Worm (Caenorhabditis elegans) whole organism, L2 larva: ENCODE data around the gene asna-1.

Experiments
- C34F6.9 ChIP-seq: fragments of 150-350 bp; optimal IDR thresholded peaks from 2 replicates; lab custom pipeline; 2014; ENCODE audit warnings: missing biosample characterization, missing genetic modification characterization
- F13H6.1 ChIP-seq: sonication (generic microtip); optimal IDR thresholded peaks from 2 replicates; lab custom pipeline; 2016; ENCODE audit warnings: missing genetic modification characterization, missing compliant biosample characterization
- R02D3.7 ChIP-seq: fragments of 150-350 bp; optimal IDR thresholded peaks from 2 replicates; lab custom pipeline; 2014; ENCODE audit warnings: missing biosample characterization, missing genetic modification characterization
- Y55F3AM.14 ChIP-seq: fragments of 200-800 bp; sonication (Bioruptor generic); optimal IDR thresholded peaks from 2 replicates; lab custom pipeline; 2018; ENCODE audit warnings: mild to moderate bottlenecking, missing genetic modification characterization, missing compliant biosample characterization
- ZK546.5 ChIP-seq: sonication (generic microtip); optimal IDR thresholded peaks from 2 replicates; lab custom pipeline; 2017; ENCODE audit warnings: missing biosample characterization, missing genetic modification characterization
- alr-1 ChIP-seq: fragments of 150-350 bp; optimal IDR thresholded peaks from 2 replicates; lab custom pipeline; 2014; ENCODE audit warnings: missing biosample characterization, missing genetic modification characterization
- aly-2 ChIP-seq: fragments of 150-350 bp; optimal IDR thresholded peaks from 2 replicates; lab custom pipeline; 2014; ENCODE audit warnings: missing biosample characterization, missing genetic modification characterization
- ama-1 ChIP-seq: fragments of 150-350 bp; optimal IDR thresholded peaks from 2 replicates; lab custom pipeline; 2018; ENCODE audit warnings: inconsistent platforms
- blmp-1 ChIP-seq: sonication (generic microtip); optimal IDR thresholded peaks from 2 replicates; lab custom pipeline; 2017; ENCODE audit warnings: missing genetic modification characterization, mild to moderate bottlenecking, missing compliant biosample characterization, antibody characterized with exemption, moderate library complexity; ENCODE audit not compliant: insufficient read depth
- ceh-16 ChIP-seq: fragments of 150-350 bp; optimal IDR thresholded peaks from 2 replicates; lab custom pipeline; 2014; ENCODE audit warnings: missing biosample characterization, missing genetic modification characterization
- ceh-82 ChIP-seq: fragments of 150-350 bp; optimal IDR thresholded peaks from 2 replicates; lab custom pipeline; 2014; ENCODE audit warnings: missing biosample characterization, missing genetic modification characterization
- crh-2 ChIP-seq: sonication (generic microtip); optimal IDR thresholded peaks from 2 replicates; lab custom pipeline; 2017; ENCODE audit warnings: missing biosample characterization, missing genetic modification characterization
- dmd-4 ChIP-seq: sonication (generic microtip); optimal IDR thresholded peaks from 2 replicates; lab custom pipeline; 2017; ENCODE audit warnings: missing biosample characterization, missing genetic modification characterization
- egl-27 ChIP-seq: sonication (generic microtip); optimal IDR thresholded peaks from 3 replicates; lab custom pipeline; 2017; ENCODE audit warnings: missing biosample characterization, missing genetic modification reagents, missing genetic modification characterization
- elt-1 ChIP-seq: fragments of 150-350 bp; optimal IDR thresholded peaks from 2 replicates; lab custom pipeline; 2014; ENCODE audit warnings: missing biosample characterization, missing genetic modification characterization
- elt-3 ChIP-seq: sonication (generic microtip); optimal IDR thresholded peaks from 2 replicates; lab custom pipeline; 2017; ENCODE audit warnings: missing biosample characterization, missing genetic modification characterization
- fos-1 ChIP-seq: fragments of 150-350 bp; optimal IDR thresholded peaks from 2 replicates; lab custom pipeline; 2014; ENCODE audit warnings: missing biosample characterization, missing genetic modification characterization
- gmeb-1 ChIP-seq: fragments of 150-350 bp; optimal IDR thresholded peaks from 2 replicates; lab custom pipeline; 2014; ENCODE audit warnings: missing biosample characterization, missing genetic modification characterization
- lin-11 ChIP-seq: fragments of 150-350 bp; sonication (generic microtip); optimal IDR thresholded peaks from 2 replicates; lab custom pipeline; 2014; ENCODE audit warnings: missing biosample characterization, missing genetic modification characterization, inconsistent platforms, mixed read lengths
- lin-13 ChIP-seq: fragments of 150-350 bp; optimal IDR thresholded peaks from 2 replicates; lab custom pipeline; 2014; ENCODE audit warnings: missing biosample characterization, missing genetic modification reagents, missing genetic modification characterization
- lin-39 ChIP-seq: fragments of 150-350 bp; optimal IDR thresholded peaks from 2 replicates; lab custom pipeline; 2014; ENCODE audit warnings: missing biosample characterization, missing genetic modification reagents, missing genetic modification characterization
- lsy-2 ChIP-seq, 2 experiments: fragments of 150-350 bp in 1 of 2; sonication (generic microtip) in 1 of 2; optimal IDR thresholded peaks; 2 replicates each; lab custom pipeline; 2014 to 2017; ENCODE audit warnings: missing biosample characterization in 2 of 2, missing genetic modification characterization in 2 of 2
- mab-5 ChIP-seq: fragments of 150-350 bp; optimal IDR thresholded peaks from 2 replicates; lab custom pipeline; 2014; ENCODE audit warnings: missing biosample characterization, missing genetic modification characterization
- mbf-1 ChIP-seq: sonication (generic microtip); optimal IDR thresholded peaks from 2 replicates; lab custom pipeline; 2017; ENCODE audit warnings: missing biosample characterization, missing genetic modification characterization
- mdl-1 ChIP-seq, 2 experiments: fragments of 150-350 bp in 1 of 2; sonication (generic microtip) in 1 of 2; optimal IDR thresholded peaks; 2 replicates each; lab custom pipeline; 2017; ENCODE audit warnings: missing biosample characterization in 2 of 2, missing genetic modification characterization in 2 of 2
- nhr-10 ChIP-seq: sonication (generic microtip); optimal IDR thresholded peaks from 2 replicates; lab custom pipeline; 2017; ENCODE audit warnings: missing biosample characterization, missing genetic modification characterization
- nhr-11 ChIP-seq: fragments of 150-350 bp; optimal IDR thresholded peaks from 2 replicates; lab custom pipeline; 2014; ENCODE audit warnings: missing biosample characterization, missing genetic modification characterization
- nhr-12 ChIP-seq: fragments of 150-350 bp; optimal IDR thresholded peaks from 2 replicates; lab custom pipeline; 2014; ENCODE audit warnings: missing biosample characterization, missing genetic modification characterization
- nhr-129 ChIP-seq: fragments of 150-350 bp; optimal IDR thresholded peaks from 2 replicates; lab custom pipeline; 2014; ENCODE audit warnings: missing biosample characterization, missing genetic modification characterization
- nhr-21 ChIP-seq: fragments of 150-350 bp; optimal IDR thresholded peaks from 2 replicates; lab custom pipeline; 2014; ENCODE audit warnings: missing biosample characterization, missing genetic modification characterization
- nhr-23 ChIP-seq: fragments of 150-350 bp; optimal IDR thresholded peaks from 2 replicates; lab custom pipeline; 2014; ENCODE audit warnings: missing biosample characterization, missing genetic modification reagents, missing genetic modification characterization
- nhr-237 ChIP-seq: fragments of 150-350 bp; optimal IDR thresholded peaks from 2 replicates; lab custom pipeline; 2014; ENCODE audit warnings: missing biosample characterization, missing genetic modification characterization
- nhr-25 ChIP-seq: fragments of 150-350 bp; sonication (generic microtip); optimal IDR thresholded peaks from 3 replicates; lab custom pipeline; 2014; ENCODE audit warnings: missing biosample characterization, missing genetic modification characterization
- nhr-6 ChIP-seq: fragments of 150-350 bp; optimal IDR thresholded peaks from 2 replicates; lab custom pipeline; 2014; ENCODE audit warnings: missing biosample characterization, missing genetic modification characterization
- nhr-77 ChIP-seq: fragments of 150-350 bp; optimal IDR thresholded peaks from 2 replicates; lab custom pipeline; 2014; ENCODE audit warnings: missing biosample characterization, missing genetic modification characterization
- peb-1 ChIP-seq: fragments of 150-350 bp; optimal IDR thresholded peaks from 2 replicates; lab custom pipeline; 2014; ENCODE audit warnings: missing biosample characterization, missing genetic modification characterization
- sem-4 ChIP-seq: fragments of 150-350 bp; optimal IDR thresholded peaks from 2 replicates; lab custom pipeline; 2014; ENCODE audit warnings: missing biosample characterization, missing genetic modification reagents, missing genetic modification characterization
- skn-1 ChIP-seq: sonication (generic microtip); optimal IDR thresholded peaks from 2 replicates; lab custom pipeline; 2017; ENCODE audit warnings: missing biosample characterization, missing genetic modification characterization
- sma-3 ChIP-seq: sonication (generic microtip); optimal IDR thresholded peaks from 2 replicates; lab custom pipeline; 2016; ENCODE audit warnings: missing genetic modification reagents, missing genetic modification characterization, missing compliant biosample characterization
- sma-9 ChIP-seq, 2 experiments: fragments of 150-350 bp in 1 of 2; sonication (generic microtip) in 1 of 2; optimal IDR thresholded peaks; 2 replicates each; lab custom pipeline; 2014 to 2016; ENCODE audit warnings: missing genetic modification characterization in 2 of 2, mild to moderate bottlenecking in 1 of 2, missing biosample characterization in 1 of 2, missing compliant biosample characterization in 1 of 2, missing genetic modification reagents in 1 of 2, moderate library complexity in 1 of 2
- snpc-4 ChIP-seq: fragments of 150-350 bp; optimal IDR thresholded peaks from 2 replicates; lab custom pipeline; 2014; ENCODE audit warnings: missing biosample characterization, missing genetic modification characterization
- unc-39 ChIP-seq: fragments of 150-350 bp; optimal IDR thresholded peaks from 2 replicates; lab custom pipeline; 2014; ENCODE audit warnings: missing biosample characterization, missing genetic modification characterization
- unc-55 ChIP-seq: fragments of 150-350 bp; sonication (generic microtip); optimal IDR thresholded peaks from 3 replicates; lab custom pipeline; 2014; ENCODE audit warnings: missing biosample characterization, missing genetic modification reagents, missing genetic modification characterization
- unc-62 ChIP-seq: fragments of 150-350 bp; optimal IDR thresholded peaks from 2 replicates; lab custom pipeline; 2014; ENCODE audit warnings: missing biosample characterization, missing genetic modification reagents, missing genetic modification characterization
- zag-1 ChIP-seq: fragments of 150-350 bp; optimal IDR thresholded peaks from 2 replicates; lab custom pipeline; 2014; ENCODE audit warnings: missing biosample characterization, missing genetic modification characterization
- ztf-1 ChIP-seq: fragments of 200-800 bp; sonication (Bioruptor generic); conservative IDR thresholded peaks from 2 replicates; pipeline ENCODE4 v1.3.6; 2022; ENCODE audit warnings: missing genetic modification characterization, missing compliant biosample characterization
- ztf-11 ChIP-seq: sonication (generic microtip); optimal IDR thresholded peaks from 2 replicates; lab custom pipeline; 2017; ENCODE audit warnings: missing biosample characterization, missing genetic modification characterization
- ztf-4 ChIP-seq: fragments of 150-350 bp; optimal IDR thresholded peaks from 2 replicates; lab custom pipeline; 2014; ENCODE audit warnings: missing biosample characterization, missing genetic modification characterization

Gene asna-1

DNA sequence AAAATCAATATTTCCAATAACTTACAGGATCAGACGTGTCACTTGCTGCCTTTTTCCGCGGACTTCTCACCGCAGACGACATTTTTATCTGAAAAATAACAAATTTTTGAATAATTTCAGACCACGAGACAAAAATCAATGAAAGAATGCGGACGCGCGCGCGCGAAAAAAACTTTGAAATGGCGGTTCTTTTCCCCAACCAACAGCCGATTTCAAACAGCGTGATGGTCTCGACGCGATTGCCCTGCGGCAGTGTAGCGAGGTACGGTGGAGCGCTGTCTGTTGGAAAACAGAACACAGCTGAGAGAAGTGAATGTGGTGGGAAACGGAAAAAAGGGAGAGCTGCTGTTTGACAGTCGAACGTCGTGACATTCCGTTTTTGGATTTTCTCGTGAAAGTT lies 9.2 kb downstream of the asna-1 start, which contains the start of gene lin-9:
Gene lin-9 (minus strand): TSS at position 88 of the 400 bp plus-strand sequence.
- TF ChIP-seq nhr-6 (tag; lab: Kevin White, UChicago) (peak; percentile 81), sma-9 (GFP tag; optimal IDR thresholded peaks at IDR 0.05; lab: Kevin White, UChicago) (peak; percentile 97), sma-9 (tag; optimal IDR thresholded peaks at IDR 0.05; lab: Kevin White, UChicago) (no peak), lin-39 (tag; lab: Kevin White, UChicago) (peak; percentile 26), Y55F3AM.14 (GFP tag; lab: Kevin White, UChicago) (peak; percentile 89), nhr-25 (peak; percentile 97), ztf-11 (tag; lab: Kevin White, UChicago) (peak; percentile 25), nhr-237 (tag; lab: Kevin White, UChicago) (peak; percentile 55), aly-2 (tag; lab: Kevin White, UChicago) (peak; percentile 11), unc-39 (tag; lab: Kevin White, UChicago) (no peak), elt-3 (tag; lab: Kevin White, UChicago) (no peak), ceh-16 (tag; lab: Kevin White, UChicago) (peak; percentile 73), alr-1 (no peak), ZK546.5 (tag; lab: Kevin White, UChicago) (peak; percentile 72), nhr-77 (tag; lab: Kevin White, UChicago) (peak; percentile 54), nhr-10 (tag; lab: Kevin White, UChicago) (peak; percentile 80), fos-1 (tag; lab: Kevin White, UChicago) (peak; percentile 90), lsy-2 (tag; optimal IDR thresholded peaks at IDR 0.05; lab: Kevin White, UChicago) (peak; percentile 99 to 100), zag-1 (peak; percentile 83), crh-2 (tag; lab: Kevin White, UChicago) (peak; percentile 97), nhr-12 (peak; percentile 47), peb-1 (tag; lab: Kevin White, UChicago) (no peak), lin-11 (tag; lab: Kevin White, UChicago) (peak; percentile 92), nhr-23 (tag; lab: Kevin White, UChicago) (no peak), nhr-129 (peak; percentile 87), lin-13 (GFP tag; lab: Kevin White, UChicago) (peak; percentile 97), dmd-4 (tag; lab: Kevin White, UChicago) (no peak), F13H6.1 (peak; percentile 96), gmeb-1 (tag; lab: Kevin White, UChicago) (peak; percentile 97), egl-27 (tag; lab: Kevin White, UChicago) (peak; percentile 86), blmp-1 (tag; lab: Kevin White, UChicago) (peak; percentile 81), nhr-11 (tag; lab: Kevin White, UChicago) (no peak), skn-1 (no peak), mbf-1 (no peak), mdl-1 (tag; optimal IDR thresholded peaks at IDR 0.05; lab: Kevin White, UChicago) (peak; percentile 57 to 83), R02D3.7 (tag; lab: Kevin White, UChicago) (peak; percentile 74), ztf-4 (tag; lab: Kevin White, UChicago) (peak; percentile 94), unc-55 (GFP tag; lab: Kevin White, UChicago) (peak; percentile 98), ztf-1 (GFP tag; lab: Robert Waterston, UW) (no peak), snpc-4 (tag; lab: Kevin White, UChicago) (peak; percentile 85), ama-1 (peak; percentile 68), C34F6.9 (tag; lab: Kevin White, UChicago) (peak; percentile 97), sma-3 (GFP tag; lab: Kevin White, UChicago) (peak; percentile 95), nhr-21 (tag; lab: Kevin White, UChicago) (peak; percentile 95), unc-62 (GFP tag; lab: Kevin White, UChicago) (peak; percentile 8), sem-4 (peak; percentile 91), elt-1 (tag; lab: Kevin White, UChicago) (no peak), mab-5 (tag; lab: Kevin White, UChicago) (peak; percentile 96), ceh-82 (peak; percentile 78)
